Fruit fly (Drosophila melanogaster) whole organism, embryonic: ENCODE results near the gene CG4020.
A peak's percentile ranks its signal among the peaks of the same experiment; 100 is the strongest.

Experiments used
- Ada2b ChIP-seq: fragments of 200-800 bp; sonication (Bioruptor generic); IDR thresholded peaks from 2 replicates; pipeline ENCODE4 v1.3.6; 2022; ENCODE audit warnings: missing biosample characterization, missing genetic modification characterization
- Atf6 ChIP-seq: fragments of 200-800 bp; sonication (Bioruptor generic); IDR thresholded peaks from 2 replicates; pipeline ENCODE4 v1.3.6; 2022; ENCODE audit warnings: missing biosample characterization, missing genetic modification characterization
- Blimp-1 ChIP-seq: fragments of 200-800 bp; sonication (Bioruptor generic); optimal IDR thresholded peaks from 3 replicates; lab custom pipeline; 2018; ENCODE audit warnings: missing biosample characterization, missing genetic modification characterization, mild to moderate bottlenecking, moderate library complexity, missing genetic modification reagents
- CG10462 ChIP-seq: fragments of 200-800 bp; sonication (Bioruptor generic); optimal IDR thresholded peaks from 2 replicates; lab custom pipeline; 2016; ENCODE audit warnings: missing biosample characterization, missing genetic modification characterization
- CG10654 ChIP-seq: fragments of 200-800 bp; sonication (Bioruptor generic); optimal IDR thresholded peaks from 2 replicates; lab custom pipeline; 2016; ENCODE audit warnings: missing biosample characterization, missing genetic modification characterization
- CG11560 ChIP-seq: fragments of 200-800 bp; sonication (Bioruptor generic); IDR thresholded peaks from 3 replicates; pipeline ENCODE4 v1.3.6; 2022; ENCODE audit warnings: missing biosample characterization, missing genetic modification characterization
- CG15269 ChIP-seq: fragments of 200-800 bp; sonication (Bioruptor generic); optimal IDR thresholded peaks from 2 replicates; lab custom pipeline; 2018; ENCODE audit warnings: missing biosample characterization, mild to moderate bottlenecking, missing genetic modification characterization, moderate library complexity
- CG15696 ChIP-seq: fragments of 200-800 bp; sonication (Bioruptor generic); optimal IDR thresholded peaks from 2 replicates; lab custom pipeline; 2019; ENCODE audit warnings: missing biosample characterization, mild to moderate bottlenecking, missing genetic modification characterization, moderate library complexity
- CG16815 ChIP-seq: fragments of 200-800 bp; sonication (Bioruptor generic); optimal IDR thresholded peaks from 3 replicates; lab custom pipeline; 2017; ENCODE audit warnings: missing biosample characterization, mild to moderate bottlenecking, missing genetic modification characterization
- CG17802 ChIP-seq: fragments of 200-800 bp; sonication (Bioruptor generic); optimal IDR thresholded peaks from 2 replicates; lab custom pipeline; 2018; ENCODE audit warnings: missing biosample characterization, mild to moderate bottlenecking, missing genetic modification characterization, moderate library complexity
- CG2889 ChIP-seq: fragments of 200-800 bp; sonication (Bioruptor generic); IDR thresholded peaks from 3 replicates; pipeline ENCODE4 v1.3.6; 2022; ENCODE audit warnings: missing biosample characterization, missing genetic modification characterization
- CG30431 ChIP-seq: fragments of 200-800 bp; sonication (Bioruptor generic); optimal IDR thresholded peaks from 2 replicates; lab custom pipeline; 2017; ENCODE audit warnings: missing biosample characterization, missing genetic modification characterization
- CG31224 ChIP-seq: fragments of 200-800 bp; sonication (Bioruptor generic); IDR thresholded peaks from 2 replicates; pipeline ENCODE4 v1.3.6; 2022; ENCODE audit warnings: missing biosample characterization, missing genetic modification characterization
- CG3407 ChIP-seq: fragments of 200-800 bp; sonication (Bioruptor generic); optimal IDR thresholded peaks from 2 replicates; lab custom pipeline; 2018; ENCODE audit warnings: missing biosample characterization, mild to moderate bottlenecking, missing genetic modification characterization
- CG3726 ChIP-seq: fragments of 200-800 bp; sonication (Bioruptor generic); IDR thresholded peaks from 3 replicates; pipeline ENCODE4, ENCODE4 v1.3.6; 2022; ENCODE audit warnings: missing biosample characterization, missing genetic modification characterization
- CG5245 ChIP-seq: fragments of 200-800 bp; sonication (Bioruptor generic); optimal IDR thresholded peaks from 3 replicates; lab custom pipeline; 2016; ENCODE audit warnings: missing biosample characterization, missing genetic modification characterization
- CG6765 ChIP-seq: fragments of 200-800 bp; sonication (Bioruptor generic); optimal IDR thresholded peaks from 3 replicates; lab custom pipeline; 2017; ENCODE audit warnings: missing biosample characterization, mild to moderate bottlenecking, missing genetic modification characterization
- CG6813 ChIP-seq: fragments of 200-800 bp; sonication (Bioruptor generic); optimal IDR thresholded peaks from 2 replicates; lab custom pipeline; 2017; ENCODE audit warnings: missing biosample characterization, missing genetic modification characterization, mild to moderate bottlenecking, moderate library complexity, missing genetic modification reagents
- CG7372 ChIP-seq: fragments of 200-800 bp; sonication (Bioruptor generic); IDR thresholded peaks from 2 replicates; pipeline ENCODE4 v1.3.6; 2022; ENCODE audit warnings: missing biosample characterization, missing genetic modification characterization
- CG7556 ChIP-seq: fragments of 200-800 bp; sonication (Bioruptor generic); optimal IDR thresholded peaks from 2 replicates; lab custom pipeline; 2017; ENCODE audit warnings: missing biosample characterization, mild to moderate bottlenecking, missing genetic modification characterization
- CG8290 ChIP-seq, 3 experiments: fragments of 200-800 bp; sonication (Bioruptor generic); optimal IDR thresholded peaks; 2 replicates each; lab custom pipeline; 2016 to 2019; ENCODE audit warnings: missing biosample characterization in 3 of 3, missing genetic modification characterization in 3 of 3, mild to moderate bottlenecking in 2 of 3, moderate library complexity in 1 of 3
- CG8924 ChIP-seq: fragments of 200-800 bp; optimal IDR thresholded peaks from 3 replicates; lab custom pipeline; 2019; ENCODE audit warnings: missing biosample characterization, mild to moderate bottlenecking, missing genetic modification characterization, moderate library complexity
- D19B ChIP-seq: fragments of 200-800 bp; sonication (Bioruptor generic); optimal IDR thresholded peaks from 2 replicates; lab custom pipeline; 2017; ENCODE audit warnings: missing biosample characterization, mild to moderate bottlenecking, missing genetic modification characterization
- Dp ChIP-seq: fragments of 200-800 bp; sonication (Bioruptor generic); optimal IDR thresholded peaks from 2 replicates; lab custom pipeline; 2018; ENCODE audit warnings: missing biosample characterization, mild to moderate bottlenecking, missing genetic modification characterization, moderate library complexity
- Fer2 ChIP-seq: fragments of 200-800 bp; sonication (Bioruptor generic); optimal IDR thresholded peaks from 2 replicates; lab custom pipeline; 2018; ENCODE audit warnings: missing biosample characterization, mild to moderate bottlenecking, missing genetic modification characterization, moderate library complexity
- Gug ChIP-seq: fragments of 200-800 bp; sonication (Bioruptor generic); IDR thresholded peaks from 4 replicates; pipeline ENCODE4 v1.3.6; 2022; ENCODE audit warnings: missing biosample characterization, missing genetic modification characterization
- Hsf ChIP-seq: fragments of 200-800 bp; sonication (Bioruptor generic); optimal IDR thresholded peaks from 3 replicates; lab custom pipeline; 2016; ENCODE audit warnings: missing biosample characterization, missing genetic modification characterization
- Max ChIP-seq: fragments of 200-800 bp; sonication (Bioruptor generic); optimal IDR thresholded peaks from 2 replicates; lab custom pipeline; 2016; ENCODE audit warnings: missing biosample characterization, mild to moderate bottlenecking, missing genetic modification characterization
- NK7.1 ChIP-seq: fragments of 200-800 bp; sonication (Bioruptor generic); optimal IDR thresholded peaks from 3 replicates; lab custom pipeline; 2016; ENCODE audit warnings: missing biosample characterization, missing genetic modification characterization
- Scr ChIP-seq: fragments of 200-800 bp; sonication (Bioruptor generic); IDR thresholded peaks from 2 replicates; pipeline ENCODE4 v1.3.6; 2022; ENCODE audit warnings: missing biosample characterization, missing genetic modification characterization; ENCODE audit not compliant: partially characterized antibody
- TFAM ChIP-seq: fragments of 200-800 bp; sonication (Bioruptor generic); optimal IDR thresholded peaks from 2 replicates; lab custom pipeline; 2017; ENCODE audit warnings: missing biosample characterization, missing genetic modification characterization, inconsistent platforms
- Xrp1 ChIP-seq: fragments of 200-800 bp; sonication (Bioruptor generic); IDR thresholded peaks from 2 replicates; pipeline ENCODE4 v1.3.6; 2022; ENCODE audit warnings: missing biosample characterization, missing genetic modification characterization
- ato ChIP-seq: fragments of 200-800 bp; sonication (Bioruptor generic); IDR thresholded peaks from 2 replicates; pipeline ENCODE4 v1.3.6; 2022; ENCODE audit warnings: missing biosample characterization, missing genetic modification characterization; ENCODE audit not compliant: partially characterized antibody
- ci ChIP-seq: fragments of 200-800 bp; sonication (Bioruptor generic); IDR thresholded peaks from 3 replicates; pipeline ENCODE4 v1.3.6; 2022; ENCODE audit warnings: missing biosample characterization, missing genetic modification characterization
- da ChIP-seq: fragments of 200-800 bp; sonication (Bioruptor generic); optimal IDR thresholded peaks from 2 replicates; lab custom pipeline; 2016; ENCODE audit warnings: missing biosample characterization, missing genetic modification characterization
- esg ChIP-seq: fragments of 200-800 bp; sonication (Bioruptor generic); conservative IDR thresholded peaks from 2 replicates; pipeline ENCODE4 v1.3.6; 2022; ENCODE audit warnings: missing biosample characterization, missing genetic modification characterization
- fu2 ChIP-seq: fragments of 200-800 bp; sonication (Bioruptor generic); optimal IDR thresholded peaks from 2 replicates; lab custom pipeline; 2016; ENCODE audit warnings: missing biosample characterization, missing genetic modification characterization
- gfzf ChIP-seq: fragments of 200-800 bp; sonication (Bioruptor generic); optimal IDR thresholded peaks from 2 replicates; lab custom pipeline; 2016; ENCODE audit warnings: missing biosample characterization, mild to moderate bottlenecking, missing genetic modification characterization, moderate library complexity
- kay ChIP-seq: fragments of 200-800 bp; sonication (Bioruptor generic); optimal IDR thresholded peaks from 2 replicates; lab custom pipeline; 2016; ENCODE audit warnings: missing biosample characterization, missing genetic modification characterization
- knrl ChIP-seq: fragments of 200-800 bp; sonication (Bioruptor generic); IDR thresholded peaks from 3 replicates; pipeline ENCODE4 v1.3.6; 2022; ENCODE audit warnings: missing biosample characterization, missing genetic modification characterization; ENCODE audit not compliant: partially characterized antibody
- lbe ChIP-seq: fragments of 200-800 bp; sonication (Bioruptor generic); optimal IDR thresholded peaks from 2 replicates; lab custom pipeline; 2016; ENCODE audit warnings: missing biosample characterization, mild to moderate bottlenecking, missing genetic modification characterization
- maf-S ChIP-seq: fragments of 200-800 bp; sonication (Bioruptor generic); optimal IDR thresholded peaks from 2 replicates; lab custom pipeline; 2016; ENCODE audit warnings: missing biosample characterization, missing genetic modification characterization
- nmo ChIP-seq: fragments of 200-800 bp; sonication (Bioruptor generic); optimal IDR thresholded peaks from 2 replicates; lab custom pipeline; 2018; ENCODE audit warnings: missing biosample characterization, mild to moderate bottlenecking, missing genetic modification characterization, moderate library complexity
- peb ChIP-seq: fragments of 200-800 bp; sonication (Bioruptor generic); IDR thresholded peaks from 2 replicates; pipeline ENCODE4 v1.3.6; 2022; ENCODE audit warnings: missing biosample characterization, missing genetic modification characterization
- so ChIP-seq: fragments of 200-800 bp; sonication (Bioruptor generic); IDR thresholded peaks from 3 replicates; pipeline ENCODE4 v1.3.6; 2022; ENCODE audit warnings: missing biosample characterization, missing genetic modification characterization
- tna ChIP-seq: fragments of 200-800 bp; sonication (Bioruptor generic); IDR thresholded peaks from 2 replicates; pipeline ENCODE4 v1.3.6; 2022; ENCODE audit warnings: missing biosample characterization, missing genetic modification characterization; ENCODE audit not compliant: partially characterized antibody
- usp ChIP-seq: fragments of >200 bp; optimal IDR thresholded peaks from 2 replicates; lab custom pipeline; 2017; ENCODE audit warnings: missing biosample characterization, missing genetic modification characterization
- vfl ChIP-seq: fragments of 200-800 bp; sonication (Bioruptor generic); optimal IDR thresholded peaks from 2 replicates; lab custom pipeline; 2016; ENCODE audit warnings: missing biosample characterization, missing genetic modification characterization
- vvl ChIP-seq: fragments of 200-800 bp; sonication (Bioruptor generic); IDR thresholded peaks from 2 replicates; pipeline ENCODE4 v1.3.6; 2022; ENCODE audit warnings: missing biosample characterization, missing genetic modification characterization

Gene CG4020

dm6 chrX:5896809-5897700 lies 8.5 kb upstream of the CG4020 start (continued):
- TF ChIP-seq Xrp1 (GFP tag; lab: Robert Waterston, UW) (peak; percentile 33; the same call in 1 of the 2 replicates), CG30431 (no peak), kay (GFP tag; lab: Kevin White, UChicago) (no peak), ci (GFP tag; lab: Robert Waterston, UW) (peak; percentile 81), CG15696 (tag; lab: Kevin White, UChicago) (no peak), CG8290 (GFP tag; optimal IDR thresholded peaks at IDR 0.05; lab: Kevin White, UChicago) (no peak), CG8290 (tag; optimal IDR thresholded peaks at IDR 0.05; lab: Kevin White, UChicago) (peak in 1 of 2 experiments; percentile 30), Hsf (peak; percentile 35), da (no peak), CG10462 (GFP tag; lab: Kevin White, UChicago) (no peak), Blimp-1 (GFP tag; lab: Kevin White, UChicago) (peak; percentile 29), ato (no peak), maf-S (GFP tag; lab: Kevin White, UChicago) (no peak), vfl (GFP tag; lab: Kevin White, UChicago) (no peak), knrl (GFP tag; lab: Robert Waterston, UW) (no peak), so (GFP tag; lab: Robert Waterston, UW) (no peak), Gug (GFP tag; lab: Robert Waterston, UW) (no peak), CG7372 (no peak), Max (GFP tag; lab: Kevin White, UChicago) (no peak), D19B (GFP tag; lab: Kevin White, UChicago) (no peak), NK7.1 (GFP tag; lab: Kevin White, UChicago) (no peak), Dp (GFP tag; lab: Kevin White, UChicago) (no peak), Fer2 (no peak), CG16815 (GFP tag; lab: Kevin White, UChicago) (no peak), CG11560 (tag; lab: Robert Waterston, UW) (no peak), CG6765 (GFP tag; lab: Kevin White, UChicago) (no peak), peb (GFP tag; lab: Robert Waterston, UW) (no peak), CG6813 (GFP tag; lab: Kevin White, UChicago) (no peak), CG3407 (GFP tag; lab: Kevin White, UChicago) (no peak), tna (GFP tag; lab: Robert Waterston, UW) (no peak), gfzf (no peak), vvl (GFP tag; lab: Robert Waterston, UW) (peak; percentile 36; the same call in 1 of the 2 replicates), CG3726 (GFP tag; lab: Robert Waterston, UW) (0 out of 3 replicates have a peak, but pooled peaks have one; percentile 60), CG8924 (no peak), fu2 (GFP tag; lab: Kevin White, UChicago) (no peak), TFAM (GFP tag; lab: Kevin White, UChicago) (no peak), CG10654 (no peak), lbe (GFP tag; lab: Kevin White, UChicago) (no peak), usp (GFP tag; lab: Kevin White, UChicago) (no peak), esg (GFP tag; lab: Robert Waterston, UW) (no peak), CG5245 (GFP tag; lab: Kevin White, UChicago) (no peak), CG2889 (GFP tag; lab: Robert Waterston, UW) (no peak), CG7556 (GFP tag; lab: Kevin White, UChicago) (no peak), Scr (no peak), nmo (GFP tag; lab: Kevin White, UChicago) (peak; percentile 44), Ada2b (GFP tag; lab: Robert Waterston, UW) (0 out of 2 replicates have a peak, but pooled peaks have one; percentile 4), Atf6 (GFP tag; lab: Robert Waterston, UW) (0 out of 2 replicates have a peak, but pooled peaks have one; percentile 36), CG17802 (tag; lab: Kevin White, UChicago) (no peak), CG31224 (GFP tag; lab: Robert Waterston, UW) (no peak), CG15269 (tag; lab: Kevin White, UChicago) (peak; percentile 30)
